Fruit fly (Drosophila melanogaster): ENCODE measurements around the gene CG3604.

Gene CG3604

DNA sequence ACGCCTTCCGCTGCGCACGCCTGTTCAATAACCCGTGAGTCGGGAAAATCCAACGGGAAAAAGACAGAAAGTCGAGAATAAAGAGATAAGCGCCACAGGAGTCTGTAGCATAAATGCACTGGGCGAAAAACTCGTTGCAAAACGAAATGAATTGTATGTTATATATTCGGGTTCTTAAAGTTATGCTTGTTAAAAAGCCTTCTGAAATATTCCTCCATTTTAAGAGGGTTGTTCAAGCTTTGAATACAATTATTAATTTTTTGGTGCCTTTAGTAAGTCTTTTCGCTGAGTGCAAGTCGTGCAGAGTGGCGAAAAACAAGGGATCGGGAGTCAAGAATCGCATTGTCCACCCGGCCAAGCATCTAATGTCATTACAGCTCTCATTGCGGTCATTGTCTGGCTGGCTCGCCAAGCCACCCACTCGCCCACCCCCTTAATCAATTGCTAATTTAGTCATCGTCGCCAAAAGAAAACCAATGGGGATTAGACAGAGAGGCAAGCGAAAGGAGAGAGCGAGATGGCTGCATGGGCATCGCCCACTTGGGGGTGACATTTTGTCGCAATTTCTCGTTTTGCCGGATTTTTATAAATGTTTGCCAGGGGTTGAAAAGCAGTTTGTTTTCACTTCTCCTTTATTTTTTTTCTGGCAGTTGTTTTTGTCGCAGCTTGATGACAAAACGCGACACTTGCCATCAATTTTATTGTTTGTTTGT is 12.4 kb downstream of the CG3604 start:
- no peak for TF ChIP-seq CG14711 (tag; optimal IDR thresholded peaks at IDR 0.05)
- no peak for TF ChIP-seq pad (GFP tag; optimal IDR thresholded peaks at IDR 0.05)
- no peak for TF ChIP-seq CG11617 (GFP tag; optimal IDR thresholded peaks at IDR 0.05)
- no peak for TF ChIP-seq CG33017 (tag; optimal IDR thresholded peaks at IDR 0.05)
- TF ChIP-seq cnc (optimal IDR thresholded peaks at IDR 0.05) = no peak
- no peak for TF ChIP-seq CG1620 (GFP tag; optimal IDR thresholded peaks at IDR 0.05)
- no peak for TF ChIP-seq bab1 (GFP tag; optimal IDR thresholded peaks at IDR 0.05)
- no peak for TF ChIP-seq Clk (GFP tag; optimal IDR thresholded peaks at IDR 0.05)
- TF ChIP-seq toe (GFP tag; optimal IDR thresholded peaks at IDR 0.05) = no peak
- TF ChIP-seq cic (GFP tag; optimal IDR thresholded peaks at IDR 0.05) = no peak
- no peak for TF ChIP-seq CG5204 (GFP tag; optimal IDR thresholded peaks at IDR 0.05)
- no peak for TF ChIP-seq CG7045 (GFP tag; optimal IDR thresholded peaks at IDR 0.05)
- TF ChIP-seq ovo (GFP tag; optimal IDR thresholded peaks at IDR 0.05) = no peak
- TF ChIP-seq tj (GFP tag; optimal IDR thresholded peaks at IDR 0.05) = no peak
- no peak for TF ChIP-seq Hr96 (GFP tag; optimal IDR thresholded peaks at IDR 0.05)
- no peak for TF ChIP-seq CG12768 (GFP tag; optimal IDR thresholded peaks at IDR 0.05)
- no peak for TF ChIP-seq Crg-1 (GFP tag; optimal IDR thresholded peaks at IDR 0.05)

DNA sequence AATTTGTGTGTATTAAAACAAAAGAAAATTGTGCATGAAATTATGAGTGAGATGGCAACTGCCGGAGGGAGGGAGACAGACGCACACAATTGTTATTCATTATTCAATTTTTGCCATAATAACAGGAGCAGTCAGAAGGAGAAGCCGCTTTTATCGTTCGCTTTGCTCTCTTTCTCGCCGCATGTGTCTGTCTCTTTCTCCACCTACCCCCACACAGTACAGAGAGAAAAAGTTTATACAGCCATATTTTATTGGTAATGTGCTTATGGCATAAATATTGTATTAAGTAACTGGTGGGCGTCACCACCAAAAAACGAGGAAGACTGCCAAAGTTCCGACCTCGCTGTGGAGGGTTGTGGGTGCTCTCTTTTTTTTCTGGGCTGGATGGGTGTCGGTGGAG is 15.2 kb downstream of the CG3604 start:
- TF ChIP-seq CG33017 (tag; optimal IDR thresholded peaks at IDR 0.05) = no peak
- TF ChIP-seq kay (GFP tag; ENCODE audit: borderline replicate concordance) = no peak
- no peak for TF ChIP-seq CG14711 (tag; optimal IDR thresholded peaks at IDR 0.05)
- TF ChIP-seq cnc (optimal IDR thresholded peaks at IDR 0.05) = no peak
- TF ChIP-seq cic (GFP tag; optimal IDR thresholded peaks at IDR 0.05) = no peak
- TF ChIP-seq toe (GFP tag; optimal IDR thresholded peaks at IDR 0.05) = no peak
- no peak for TF ChIP-seq CG11617 (GFP tag; optimal IDR thresholded peaks at IDR 0.05)
- no peak for TF ChIP-seq Mnt (GFP tag; optimal IDR thresholded peaks at IDR 0.05)
- TF ChIP-seq tj (GFP tag; optimal IDR thresholded peaks at IDR 0.05) = no peak
- no peak for TF ChIP-seq CG1620 (GFP tag; optimal IDR thresholded peaks at IDR 0.05)
- TF ChIP-seq CG7101 (tag; optimal IDR thresholded peaks at IDR 0.05) = no peak
- TF ChIP-seq CG5204 (GFP tag; optimal IDR thresholded peaks at IDR 0.05) = no peak
- TF ChIP-seq CG12768 (GFP tag; optimal IDR thresholded peaks at IDR 0.05) = no peak
- TF ChIP-seq Crg-1 (GFP tag; optimal IDR thresholded peaks at IDR 0.05) = no peak

DNA sequence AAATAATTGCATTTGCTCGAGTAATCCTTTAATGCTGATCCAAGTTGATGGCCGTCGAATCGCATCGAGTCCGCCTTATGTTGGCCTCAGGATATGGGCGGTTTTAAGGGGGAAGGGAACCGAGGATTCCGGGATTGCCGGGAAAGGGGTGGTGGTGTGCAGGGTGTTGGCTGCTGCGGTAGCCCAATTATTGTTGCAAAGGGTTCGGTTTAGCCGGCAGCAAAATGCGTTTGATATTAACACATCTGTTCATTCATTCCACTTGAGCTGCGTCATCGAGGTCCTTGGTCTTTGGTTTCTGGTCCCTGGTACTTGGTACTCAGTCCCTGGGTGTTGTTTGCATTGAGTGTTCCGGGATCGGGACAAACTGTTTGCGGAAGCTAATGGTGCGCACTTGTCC is 16.3 kb downstream of the CG3604 start:
- TF ChIP-seq toe (GFP tag; optimal IDR thresholded peaks at IDR 0.05) = no peak
- TF ChIP-seq CG7101 (tag; optimal IDR thresholded peaks at IDR 0.05) = no peak
- no peak for TF ChIP-seq Mnt (GFP tag; optimal IDR thresholded peaks at IDR 0.05)
- TF ChIP-seq cic (GFP tag; optimal IDR thresholded peaks at IDR 0.05) = no peak
- TF ChIP-seq bab1 (GFP tag; optimal IDR thresholded peaks at IDR 0.05) = no peak
- no peak for TF ChIP-seq CG14711 (tag; optimal IDR thresholded peaks at IDR 0.05)
- no peak for TF ChIP-seq cnc (optimal IDR thresholded peaks at IDR 0.05)
- no peak for TF ChIP-seq CG7045 (GFP tag; optimal IDR thresholded peaks at IDR 0.05)
- TF ChIP-seq CG5204 (GFP tag; optimal IDR thresholded peaks at IDR 0.05) = no peak
- no peak for TF ChIP-seq CG33017 (tag; optimal IDR thresholded peaks at IDR 0.05)
- no peak for TF ChIP-seq Hr96 (GFP tag; optimal IDR thresholded peaks at IDR 0.05)
- TF ChIP-seq kay (GFP tag; ENCODE audit: borderline replicate concordance) = no peak
- TF ChIP-seq Clk (GFP tag; optimal IDR thresholded peaks at IDR 0.05) = no peak
- TF ChIP-seq CG11617 (GFP tag; optimal IDR thresholded peaks at IDR 0.05) = no peak

DNA sequence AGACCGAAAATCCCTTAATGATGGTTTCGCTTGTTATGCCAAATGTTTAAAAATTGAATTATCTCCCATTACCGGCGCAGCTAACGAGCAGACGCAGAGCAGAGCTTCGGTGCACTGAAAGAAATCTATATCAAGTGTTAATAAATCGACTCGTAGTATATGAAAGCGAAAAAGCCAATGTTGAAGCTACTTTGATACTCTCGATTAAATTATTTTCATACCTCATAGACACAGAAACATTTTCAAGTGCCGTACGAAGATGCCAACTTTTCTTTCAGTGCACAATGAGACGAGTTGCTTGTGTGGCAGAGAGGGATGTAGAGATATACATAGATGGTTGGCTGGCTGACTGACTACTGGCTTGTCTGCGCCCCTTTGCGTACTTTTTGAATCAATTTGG is 21.9 kb downstream of the CG3604 start:
- no peak for TF ChIP-seq Clk (GFP tag; optimal IDR thresholded peaks at IDR 0.05)
- TF ChIP-seq Hr96 (GFP tag; optimal IDR thresholded peaks at IDR 0.05) = no peak
- no peak for TF ChIP-seq CG1620 (GFP tag; optimal IDR thresholded peaks at IDR 0.05)
- no peak for TF ChIP-seq Crg-1 (GFP tag; optimal IDR thresholded peaks at IDR 0.05)
- no peak for TF ChIP-seq CG14711 (tag; optimal IDR thresholded peaks at IDR 0.05)
- TF ChIP-seq toe (GFP tag; optimal IDR thresholded peaks at IDR 0.05) = no peak
- no peak for TF ChIP-seq CG5204 (GFP tag; optimal IDR thresholded peaks at IDR 0.05)
- no peak for TF ChIP-seq ovo (GFP tag; optimal IDR thresholded peaks at IDR 0.05)
- TF ChIP-seq CG12768 (GFP tag; optimal IDR thresholded peaks at IDR 0.05) = no peak
- TF ChIP-seq Mnt (GFP tag; optimal IDR thresholded peaks at IDR 0.05) = no peak
- TF ChIP-seq bab1 (GFP tag; optimal IDR thresholded peaks at IDR 0.05) = no peak
- no peak for TF ChIP-seq tj (GFP tag; optimal IDR thresholded peaks at IDR 0.05)
- no peak for TF ChIP-seq pad (GFP tag; optimal IDR thresholded peaks at IDR 0.05)
- no peak for TF ChIP-seq kay (GFP tag; ENCODE audit: borderline replicate concordance)
- TF ChIP-seq CG7045 (GFP tag; optimal IDR thresholded peaks at IDR 0.05) = no peak
- TF ChIP-seq CG7101 (tag; optimal IDR thresholded peaks at IDR 0.05) = no peak
- no peak for TF ChIP-seq CG33017 (tag; optimal IDR thresholded peaks at IDR 0.05)
- TF ChIP-seq cic (GFP tag; optimal IDR thresholded peaks at IDR 0.05) = no peak
- no peak for TF ChIP-seq cnc (optimal IDR thresholded peaks at IDR 0.05)
- TF ChIP-seq CG11617 (GFP tag; optimal IDR thresholded peaks at IDR 0.05) = no peak

DNA sequence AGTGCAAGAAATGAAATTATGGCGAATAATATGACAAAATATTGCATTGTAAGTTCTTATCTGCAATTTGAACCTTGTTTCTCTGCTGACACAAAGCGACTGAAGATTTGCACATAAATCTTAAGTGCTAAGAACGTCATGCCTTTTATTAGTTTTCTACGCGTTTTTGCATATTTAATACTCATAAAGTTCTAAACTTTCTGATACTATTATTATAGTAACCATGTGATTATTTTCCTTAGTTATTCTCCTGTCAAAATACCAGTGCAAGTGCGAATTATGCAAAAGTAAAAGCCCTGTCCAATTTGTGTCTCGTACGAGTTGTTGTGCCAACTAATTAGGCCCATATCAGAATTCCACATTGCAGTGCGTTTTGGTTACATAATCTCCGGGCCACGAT is 27.2 kb downstream of the CG3604 start, which contains the start of gene Sfp24Bc:
Sfp24Bc (minus strand) TSS at position 101 of the 400 bp plus-strand sequence.
- TF ChIP-seq Hr96 (GFP tag; optimal IDR thresholded peaks at IDR 0.05) (no peak), CG5204 (GFP tag; optimal IDR thresholded peaks at IDR 0.05) (no peak), Crg-1 (GFP tag; optimal IDR thresholded peaks at IDR 0.05) (no peak), CG7101 (tag; optimal IDR thresholded peaks at IDR 0.05) (no peak), Clk (GFP tag; optimal IDR thresholded peaks at IDR 0.05) (no peak), CG11617 (GFP tag; optimal IDR thresholded peaks at IDR 0.05) (no peak), pad (GFP tag; optimal IDR thresholded peaks at IDR 0.05) (no peak), CG7045 (GFP tag; optimal IDR thresholded peaks at IDR 0.05) (no peak), CG14711 (tag; optimal IDR thresholded peaks at IDR 0.05) (no peak), Mnt (GFP tag; optimal IDR thresholded peaks at IDR 0.05) (no peak), toe (GFP tag; optimal IDR thresholded peaks at IDR 0.05) (no peak)

DNA sequence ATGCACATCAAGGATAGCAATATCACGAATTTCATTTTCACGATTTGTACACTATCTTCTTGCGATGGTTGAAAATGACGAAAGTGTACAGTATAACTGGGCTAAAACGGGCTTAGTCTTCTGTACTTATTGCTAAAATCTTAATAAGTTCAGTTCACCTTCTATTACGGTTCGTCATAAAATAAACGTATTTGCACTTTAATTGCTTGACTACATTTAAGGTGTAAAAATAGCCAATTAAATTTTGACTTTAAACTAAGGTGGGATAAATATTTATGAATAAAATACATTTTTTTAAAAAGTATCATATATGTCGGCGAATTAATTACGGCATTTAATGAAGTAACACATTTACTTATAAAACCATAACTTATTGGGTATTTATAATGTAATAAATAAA is 28.0 kb downstream of the CG3604 start, which contains the start of gene Sfp24Bb:
Sfp24Bb (minus strand) TSS at position 101 of the 400 bp plus-strand sequence.
- TF ChIP-seq CG7101 (tag; optimal IDR thresholded peaks at IDR 0.05) = no peak
- no peak for TF ChIP-seq toe (GFP tag; optimal IDR thresholded peaks at IDR 0.05)
- TF ChIP-seq Hr96 (GFP tag; optimal IDR thresholded peaks at IDR 0.05) = no peak
- TF ChIP-seq CG33017 (tag; optimal IDR thresholded peaks at IDR 0.05) = no peak
- TF ChIP-seq pad (GFP tag; optimal IDR thresholded peaks at IDR 0.05) = no peak
- no peak for TF ChIP-seq CG11617 (GFP tag; optimal IDR thresholded peaks at IDR 0.05)
- TF ChIP-seq cnc (optimal IDR thresholded peaks at IDR 0.05) = no peak
- no peak for TF ChIP-seq cic (GFP tag; optimal IDR thresholded peaks at IDR 0.05)
- TF ChIP-seq CG1620 (GFP tag; optimal IDR thresholded peaks at IDR 0.05) = no peak
- no peak for TF ChIP-seq ovo (GFP tag; optimal IDR thresholded peaks at IDR 0.05)
- no peak for TF ChIP-seq Clk (GFP tag; optimal IDR thresholded peaks at IDR 0.05)
- TF ChIP-seq CG7045 (GFP tag; optimal IDR thresholded peaks at IDR 0.05) = no peak
- TF ChIP-seq Crg-1 (GFP tag; optimal IDR thresholded peaks at IDR 0.05) = no peak
- no peak for TF ChIP-seq kay (GFP tag; ENCODE audit: borderline replicate concordance)
- no peak for TF ChIP-seq CG12768 (GFP tag; optimal IDR thresholded peaks at IDR 0.05)
- no peak for TF ChIP-seq CG5204 (GFP tag; optimal IDR thresholded peaks at IDR 0.05)
- no peak for TF ChIP-seq CG14711 (tag; optimal IDR thresholded peaks at IDR 0.05)
